Worm (Caenorhabditis elegans): ENCODE data around the gene rpc-2.

Gene rpc-2

ce11 chrIII:5594350-5594749, 37.2 kb downstream of the rpc-2 start:
- no peak for TF ChIP-seq unc-62 (GFP tag; optimal IDR thresholded peaks at IDR 0.05)

DNA sequence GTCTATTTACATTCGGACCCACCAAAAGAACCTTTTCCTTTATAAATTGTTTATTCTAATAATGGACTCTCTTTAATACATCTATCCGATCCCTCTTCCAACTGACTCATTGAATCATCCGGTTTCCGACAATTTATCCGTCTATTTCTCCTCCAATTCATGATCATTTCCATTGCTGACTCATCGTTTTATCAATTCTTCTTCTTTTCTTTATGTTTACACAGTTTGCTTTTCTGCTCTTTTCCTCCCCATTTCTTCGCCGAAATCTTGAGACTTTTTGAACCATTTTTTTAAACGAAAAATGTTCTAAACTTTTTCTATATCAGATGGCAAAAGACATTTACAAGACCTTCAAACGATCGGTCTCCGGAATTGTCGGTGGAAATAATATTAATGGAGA, 38.3 kb downstream of the rpc-2 start, which contains the start of gene ced-6:
Gene ced-6 (plus strand): TSS at position 327 of the 400 bp plus-strand sequence.
- TF ChIP-seq unc-62 (GFP tag; optimal IDR thresholded peaks at IDR 0.05): no peak

- no peak for TF ChIP-seq unc-62 (GFP tag; optimal IDR thresholded peaks at IDR 0.05)
These were observed 42.8 kb downstream of the rpc-2 start, which contains the start of gene wdr-37 for ce11 chrIII:5599958-5600357. Gene wdr-37 (minus strand): TSS chrIII:5600058.

DNA sequence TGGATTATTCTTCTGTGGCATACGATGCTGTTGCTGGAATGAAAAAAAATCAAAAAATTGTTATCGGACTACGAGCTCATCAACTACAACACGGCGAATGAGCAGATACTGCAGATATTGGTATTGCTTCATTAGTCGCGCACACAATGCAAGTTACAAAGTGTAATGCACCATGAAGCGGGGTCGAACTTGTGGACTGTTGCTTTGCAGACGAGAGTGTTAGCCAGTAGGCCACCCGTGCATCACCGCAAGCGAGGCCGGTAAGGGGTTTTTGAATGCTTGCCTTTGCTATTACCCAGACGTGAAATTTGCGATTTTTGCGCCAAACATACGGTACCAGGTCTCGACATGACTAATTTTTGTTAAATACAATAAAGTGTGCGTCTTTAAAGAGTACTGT, 44.8 kb downstream of the rpc-2 start:
- TF ChIP-seq unc-62 (GFP tag; optimal IDR thresholded peaks at IDR 0.05): no peak

- no peak for TF ChIP-seq unc-62 (GFP tag; optimal IDR thresholded peaks at IDR 0.05)
These were observed 46.3 kb downstream of the rpc-2 start, which contains the start of gene madf-11 for ce11 chrIII:5603439-5603986. Gene madf-11 (minus strand): TSS chrIII:5603489.

ce11 chrIII:5604080-5604479, 46.9 kb downstream of the rpc-2 start, which contains the start of gene xnd-1:
Gene xnd-1 (plus strand): TSS chrIII:5604460.
- TF ChIP-seq unc-62 (GFP tag; optimal IDR thresholded peaks at IDR 0.05): no peak

- no peak for TF ChIP-seq unc-62 (GFP tag; optimal IDR thresholded peaks at IDR 0.05)
These were observed 53.1 kb downstream of the rpc-2 start, which contains the start of gene C05D2.8 for ce11 chrIII:5610276-5610675. Gene C05D2.8 (minus strand): TSS chrIII:5610346.

ce11 chrIII:5611604-5612324, 54.6 kb downstream of the rpc-2 start, which contains the start of gene bas-1:
Gene bas-1 (plus strand): TSS chrIII:5612274.
- no peak for TF ChIP-seq unc-62 (GFP tag; optimal IDR thresholded peaks at IDR 0.05)

Data from whole organism, dauer.